Worm (Caenorhabditis elegans) whole organism, young adult: ENCODE data around the gene srw-137.

Experiments used
- B0261.1 ChIP-seq: sonication (generic microtip); optimal IDR thresholded peaks from 2 replicates; lab custom pipeline; 2016; ENCODE audit warnings: mild to moderate bottlenecking, missing genetic modification characterization, moderate library complexity, missing compliant biosample characterization
- Y53F4B.3 ChIP-seq: fragments of 200-800 bp; sonication (Bioruptor generic); IDR thresholded peaks from 2 replicates; pipeline ENCODE4 v1.3.6; 2022; ENCODE audit warnings: missing genetic modification reagents, missing genetic modification characterization, missing compliant biosample characterization
- ama-1 ChIP-seq, 3 experiments: fragments of 150-350 bp in 1 of 3; sonication (generic microtip) in 2 of 3; optimal IDR thresholded peaks; 2 replicates each; lab custom pipeline; 2014 to 2018; ENCODE audit warnings: missing biosample characterization in 2 of 3, missing genetic modification characterization in 2 of 3, missing genetic modification reagents in 2 of 3
- lsy-27 ChIP-seq: sonication (generic microtip); optimal IDR thresholded peaks from 2 replicates; lab custom pipeline; 2017; ENCODE audit warnings: missing genetic modification characterization, mild to moderate bottlenecking, missing compliant biosample characterization, antibody characterized with exemption, missing genotype, borderline replicate concordance; ENCODE audit not compliant: insufficient read depth
- mxl-1 ChIP-seq: sonication (generic microtip); optimal IDR thresholded peaks from 2 replicates; lab custom pipeline; 2016; ENCODE audit warnings: missing genetic modification characterization, missing compliant biosample characterization
- snpc-4 ChIP-seq, 5 experiments: fragments of 150-350 bp in 1 of 5; sonication (generic microtip) in 4 of 5; optimal IDR thresholded peaks; 2 replicates each; lab custom pipeline; 2014 to 2018; ENCODE audit warnings: missing genetic modification characterization in 5 of 5, missing biosample characterization in 3 of 5, antibody characterized with exemption in 2 of 5, mild to moderate bottlenecking in 2 of 5, missing compliant biosample characterization in 2 of 5, missing genotype in 2 of 5, moderate library complexity in 2 of 5, missing genetic modification reagents in 1 of 5

DNA sequence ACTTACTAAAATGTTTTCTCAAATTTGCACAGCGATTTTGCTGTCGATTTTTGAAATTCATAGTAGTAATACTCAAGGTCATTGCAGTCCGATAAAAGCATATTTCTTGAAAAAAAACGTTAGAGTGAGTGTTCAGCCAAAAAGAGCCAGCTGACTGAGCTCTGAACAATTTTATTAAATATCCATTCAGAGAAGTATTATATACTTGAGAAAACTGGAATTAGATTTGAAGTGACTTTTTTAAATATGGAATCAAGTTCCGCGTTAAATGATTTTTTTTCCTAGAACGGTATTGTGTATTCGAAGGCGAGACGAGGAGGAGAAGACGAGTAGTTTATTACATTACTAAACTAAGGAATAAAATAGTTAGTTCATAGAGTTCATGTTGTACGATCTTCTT lies 47.7 kb upstream of the srw-137 start, which contains the start of gene srw-121:
- TF ChIP-seq lsy-27, result no peak
- TF ChIP-seq mxl-1, result no peak
- TF ChIP-seq ama-1 (optimal IDR thresholded peaks at IDR 0.05; lab: Kevin White, UChicago), result no peak
- TF ChIP-seq ama-1 (GFP tag; optimal IDR thresholded peaks at IDR 0.05; lab: Kevin White, UChicago), result no peak
- TF ChIP-seq snpc-4 (GFP tag; optimal IDR thresholded peaks at IDR 0.05; lab: Kevin White, UChicago), result no peak
- no peak for TF ChIP-seq snpc-4 (tag; optimal IDR thresholded peaks at IDR 0.05; lab: Kevin White, UChicago)
- no peak for TF ChIP-seq B0261.1
- no peak for TF ChIP-seq Y53F4B.3 (GFP tag; lab: Robert Waterston, UW)
